Fruit fly (Drosophila melanogaster) whole organism, embryonic: ENCODE results near the gene CG5510.

Source experiments
- CG10979 ChIP-seq: fragments of 200-800 bp; sonication (Bioruptor generic); optimal IDR thresholded peaks from 2 replicates; lab custom pipeline; 2018; ENCODE audit warnings: missing biosample characterization, mild to moderate bottlenecking, missing genetic modification characterization, moderate library complexity
- CG12299 ChIP-seq: fragments of 200-800 bp; sonication (Bioruptor generic); optimal IDR thresholded peaks from 2 replicates; lab custom pipeline; 2018; ENCODE audit warnings: missing biosample characterization, mild to moderate bottlenecking, missing genetic modification characterization
- CG13296 ChIP-seq: fragments of 200-800 bp; sonication (Bioruptor generic); optimal IDR thresholded peaks from 3 replicates; lab custom pipeline; 2018; ENCODE audit warnings: missing biosample characterization, mild to moderate bottlenecking, missing genetic modification characterization
- CG13775 ChIP-seq: fragments of 200-800 bp; sonication (Bioruptor generic); optimal IDR thresholded peaks from 3 replicates; lab custom pipeline; 2017; ENCODE audit warnings: missing biosample characterization, mild to moderate bottlenecking, missing genetic modification characterization
- CG14014 ChIP-seq: fragments of 200-800 bp; sonication (Bioruptor generic); IDR thresholded peaks from 2 replicates; pipeline ENCODE4 v1.3.6; 2022; ENCODE audit warnings: missing biosample characterization, missing genetic modification characterization
- CG14710 ChIP-seq: fragments of 200-800 bp; sonication (Bioruptor generic); optimal IDR thresholded peaks from 3 replicates; lab custom pipeline; 2019; ENCODE audit warnings: missing biosample characterization, mild to moderate bottlenecking, missing genetic modification characterization, moderate library complexity
- CG16779 ChIP-seq: fragments of 200-800 bp; sonication (Bioruptor generic); IDR thresholded peaks from 2 replicates; pipeline ENCODE4 v1.3.6; 2022; ENCODE audit warnings: missing biosample characterization, missing genetic modification characterization
- CG16815 ChIP-seq: fragments of 200-800 bp; sonication (Bioruptor generic); optimal IDR thresholded peaks from 3 replicates; lab custom pipeline; 2017; ENCODE audit warnings: missing biosample characterization, mild to moderate bottlenecking, missing genetic modification characterization
- CG2120 ChIP-seq: fragments of 200-800 bp; sonication (Bioruptor generic); optimal IDR thresholded peaks from 3 replicates; lab custom pipeline; 2016; ENCODE audit warnings: missing biosample characterization, missing genetic modification characterization
- CG2202 ChIP-seq: fragments of 200-800 bp; sonication (Bioruptor generic); optimal IDR thresholded peaks from 2 replicates; lab custom pipeline; 2018; ENCODE audit warnings: missing biosample characterization, mild to moderate bottlenecking, missing genetic modification characterization
- CG2712 ChIP-seq: fragments of 200-800 bp; optimal IDR thresholded peaks from 3 replicates; lab custom pipeline; 2019; ENCODE audit warnings: missing biosample characterization, mild to moderate bottlenecking, missing genetic modification characterization, moderate library complexity
- CG30403 ChIP-seq: fragments of 200-800 bp; sonication (Bioruptor generic); optimal IDR thresholded peaks from 3 replicates; lab custom pipeline; 2016; ENCODE audit warnings: missing biosample characterization, missing genetic modification characterization
- CG32772 ChIP-seq: fragments of 200-800 bp; sonication (Bioruptor generic); IDR thresholded peaks from 2 replicates; pipeline ENCODE4 v1.3.6; 2022; ENCODE audit warnings: missing biosample characterization, missing genetic modification characterization
- CG3281 ChIP-seq: fragments of 200-800 bp; sonication (Bioruptor generic); optimal IDR thresholded peaks from 3 replicates; lab custom pipeline; 2017; ENCODE audit warnings: missing biosample characterization, mild to moderate bottlenecking, missing genetic modification characterization
- CG34376 ChIP-seq: fragments of 200-800 bp; sonication (Bioruptor generic); optimal IDR thresholded peaks from 2 replicates; lab custom pipeline; 2018; ENCODE audit warnings: missing biosample characterization, mild to moderate bottlenecking, missing genetic modification characterization
- CG4707 ChIP-seq: fragments of 200-800 bp; sonication (Bioruptor generic); optimal IDR thresholded peaks from 2 replicates; lab custom pipeline; 2018; ENCODE audit warnings: missing biosample characterization, mild to moderate bottlenecking, missing genetic modification characterization, moderate library complexity
- CG4854 ChIP-seq: fragments of 200-800 bp; sonication (Bioruptor generic); optimal IDR thresholded peaks from 2 replicates; lab custom pipeline; 2016; ENCODE audit warnings: missing biosample characterization, missing genetic modification characterization, inconsistent platforms
- CG6175 ChIP-seq: fragments of 200-800 bp; sonication (Bioruptor generic); IDR thresholded peaks from 3 replicates; pipeline ENCODE4 v1.3.6; 2022; ENCODE audit warnings: missing biosample characterization, missing genetic modification characterization
- CG8388 ChIP-seq: fragments of 200-800 bp; sonication (Bioruptor generic); optimal IDR thresholded peaks from 2 replicates; lab custom pipeline; 2019; ENCODE audit warnings: missing biosample characterization, mild to moderate bottlenecking, missing genetic modification characterization, moderate library complexity
- CG8944 ChIP-seq: fragments of 200-800 bp; sonication (Bioruptor generic); optimal IDR thresholded peaks from 3 replicates; lab custom pipeline; 2016; ENCODE audit warnings: missing biosample characterization, missing genetic modification characterization
- CG9609 ChIP-seq: fragments of 200-800 bp; sonication (Bioruptor generic); optimal IDR thresholded peaks from 3 replicates; lab custom pipeline; 2016; ENCODE audit warnings: missing biosample characterization, missing genetic modification characterization
- D ChIP-seq, 2 experiments: fragments of 200-800 bp in 1 of 2; fragments of >200 bp in 1 of 2; sonication (Bioruptor generic) in 1 of 2; optimal IDR thresholded peaks; 2 replicates in 1 of 2; 3 replicates in 1 of 2; lab custom pipeline; 2017; ENCODE audit warnings: mild to moderate bottlenecking in 1 of 2, missing biosample characterization in 1 of 2, missing genetic modification characterization in 1 of 2, missing genetic modification reagents in 1 of 2
- Dad ChIP-seq: fragments of 200-800 bp; sonication (Bioruptor generic); optimal IDR thresholded peaks from 3 replicates; lab custom pipeline; 2016; ENCODE audit warnings: missing biosample characterization, missing genetic modification characterization
- Ets65A ChIP-seq: fragments of 200-800 bp; sonication (Bioruptor generic); peaks from one replicate; lab custom pipeline; 2016; ENCODE audit warnings: missing biosample characterization, missing genetic modification characterization
- GATAe ChIP-seq: fragments of 200-800 bp; sonication (Bioruptor generic); conservative IDR thresholded peaks from 2 replicates; pipeline ENCODE4 v1.3.6; 2022; ENCODE audit warnings: missing biosample characterization, missing genetic modification characterization
- HHEX ChIP-seq: fragments of 200-800 bp; sonication (Bioruptor generic); optimal IDR thresholded peaks from 3 replicates; lab custom pipeline; 2017; ENCODE audit warnings: missing biosample characterization, mild to moderate bottlenecking, missing genetic modification characterization, missing genetic modification reagents
- Hand ChIP-seq: fragments of 200-800 bp; sonication (Bioruptor generic); optimal IDR thresholded peaks from 2 replicates; lab custom pipeline; 2017; ENCODE audit warnings: mild to moderate bottlenecking, missing biosample characterization, missing genetic modification reagents, missing genetic modification characterization
- Hsf ChIP-seq: fragments of 200-800 bp; sonication (Bioruptor generic); optimal IDR thresholded peaks from 3 replicates; lab custom pipeline; 2016; ENCODE audit warnings: missing biosample characterization, missing genetic modification characterization
- MESR4 ChIP-seq: fragments of 200-800 bp; sonication (Bioruptor generic); optimal IDR thresholded peaks from 2 replicates; lab custom pipeline; 2018; ENCODE audit warnings: missing biosample characterization, mild to moderate bottlenecking, missing genetic modification characterization, moderate library complexity
- Max ChIP-seq: fragments of 200-800 bp; sonication (Bioruptor generic); optimal IDR thresholded peaks from 2 replicates; lab custom pipeline; 2016; ENCODE audit warnings: missing biosample characterization, mild to moderate bottlenecking, missing genetic modification characterization
- NC2β ChIP-seq: fragments of 200-800 bp; sonication (Bioruptor generic); optimal IDR thresholded peaks from 2 replicates; lab custom pipeline; 2016; ENCODE audit warnings: missing biosample characterization, missing genetic modification characterization
- Optix ChIP-seq: fragments of 200-800 bp; sonication (Bioruptor generic); IDR thresholded peaks from 3 replicates; pipeline ENCODE4 v1.3.6; 2022; ENCODE audit warnings: missing biosample characterization, missing genetic modification characterization
- Scr ChIP-seq: fragments of 200-800 bp; sonication (Bioruptor generic); IDR thresholded peaks from 2 replicates; pipeline ENCODE4 v1.3.6; 2022; ENCODE audit warnings: missing biosample characterization, missing genetic modification characterization; ENCODE audit not compliant: partially characterized antibody
- Xbp1 ChIP-seq: fragments of 200-800 bp; sonication (Bioruptor generic); optimal IDR thresholded peaks from 3 replicates; lab custom pipeline; 2016; ENCODE audit warnings: missing biosample characterization, mild to moderate bottlenecking, missing genetic modification characterization
- chm ChIP-seq: fragments of 200-800 bp; sonication (Bioruptor generic); IDR thresholded peaks from 2 replicates; pipeline ENCODE4 v1.3.6; 2022; ENCODE audit warnings: missing biosample characterization, missing genetic modification characterization
- crc ChIP-seq: fragments of 200-800 bp; sonication (Bioruptor generic); optimal IDR thresholded peaks from 2 replicates; lab custom pipeline; 2016; ENCODE audit warnings: missing biosample characterization, missing genetic modification characterization
- ems ChIP-seq: fragments of 200-800 bp; sonication (Bioruptor generic); optimal IDR thresholded peaks from 3 replicates; lab custom pipeline; 2016; ENCODE audit warnings: missing biosample characterization, missing genetic modification characterization
- eve ChIP-seq, 2 experiments: fragments of >200 bp; optimal IDR thresholded peaks; 2 replicates each; lab custom pipeline; 2017; ENCODE audit warnings: missing biosample characterization in 2 of 2, missing genetic modification characterization in 2 of 2
- ewg ChIP-seq: fragments of 200-800 bp; sonication (Bioruptor generic); optimal IDR thresholded peaks from 3 replicates; lab custom pipeline; 2017; ENCODE audit warnings: mild to moderate bottlenecking, missing biosample characterization, missing genetic modification reagents, missing genetic modification characterization
- gfzf ChIP-seq: fragments of 200-800 bp; sonication (Bioruptor generic); optimal IDR thresholded peaks from 2 replicates; lab custom pipeline; 2016; ENCODE audit warnings: missing biosample characterization, mild to moderate bottlenecking, missing genetic modification characterization, moderate library complexity
- inv ChIP-seq: fragments of 200-800 bp; sonication (Bioruptor generic); IDR thresholded peaks from 2 replicates; pipeline ENCODE4 v1.3.6; 2022; ENCODE audit warnings: missing biosample characterization, missing genetic modification characterization; ENCODE audit not compliant: partially characterized antibody
- ken ChIP-seq: fragments of 200-800 bp; sonication (Bioruptor generic); IDR thresholded peaks from 3 replicates; pipeline ENCODE4 v1.3.6; 2022; ENCODE audit warnings: missing biosample characterization, missing genetic modification characterization
- lmd ChIP-seq: fragments of 200-800 bp; sonication (Bioruptor generic); IDR thresholded peaks from 2 replicates; pipeline ENCODE4 v1.3.6; 2022; ENCODE audit warnings: missing biosample characterization, missing genetic modification characterization
- mam ChIP-seq: fragments of 200-800 bp; sonication (Bioruptor generic); optimal IDR thresholded peaks from 3 replicates; lab custom pipeline; 2016; ENCODE audit warnings: missing biosample characterization, missing genetic modification characterization
- org-1 ChIP-seq: fragments of 200-800 bp; sonication (Bioruptor generic); optimal IDR thresholded peaks from 2 replicates; lab custom pipeline; 2017; ENCODE audit warnings: missing biosample characterization, missing genetic modification characterization
- slbo ChIP-seq: fragments of 200-800 bp; sonication (Bioruptor generic); IDR thresholded peaks from 2 replicates; pipeline ENCODE4 v1.3.6; 2022; ENCODE audit warnings: missing biosample characterization, missing genetic modification characterization
- slp2 ChIP-seq: fragments of 200-800 bp; sonication (Bioruptor generic); optimal IDR thresholded peaks from 2 replicates; lab custom pipeline; 2016; ENCODE audit warnings: missing biosample characterization, missing genetic modification characterization
- tap ChIP-seq: fragments of 200-800 bp; optimal IDR thresholded peaks from 3 replicates; lab custom pipeline; 2019; ENCODE audit warnings: missing biosample characterization, mild to moderate bottlenecking, missing genetic modification characterization, moderate library complexity
- tgo ChIP-seq: fragments of 200-800 bp; sonication (Bioruptor generic); IDR thresholded peaks from 3 replicates; pipeline ENCODE4 v1.3.6; 2022; ENCODE audit warnings: missing biosample characterization, missing genetic modification characterization
- vfl ChIP-seq: fragments of 200-800 bp; sonication (Bioruptor generic); optimal IDR thresholded peaks from 2 replicates; lab custom pipeline; 2016; ENCODE audit warnings: missing biosample characterization, missing genetic modification characterization

CG5510 gene

dm6 chr3R:24141013-24141592, 28.3 kb downstream of the CG5510 start, which contains the start of gene Kal1 (continued):
- TF ChIP-seq CG14710 (tag; lab: Kevin White, UChicago) (peak; percentile 89), inv (GFP tag; lab: Robert Waterston, UW) (no peak), Dad (GFP tag; lab: Kevin White, UChicago) (peak; percentile 7), Scr (GFP tag; lab: Robert Waterston, UW) (no peak), GATAe (GFP tag; lab: Robert Waterston, UW) (0 out of 2 replicates have a peak, but pooled peaks have one; percentile 20), NC2β (GFP tag; lab: Kevin White, UChicago) (no peak), Hsf (GFP tag; lab: Kevin White, UChicago) (peak; percentile 26), CG6175 (peak; percentile 58; the same call in 2 of the 3 replicates), vfl (GFP tag; lab: Kevin White, UChicago) (no peak), slbo (GFP tag; lab: Robert Waterston, UW) (peak; percentile 80), mam (GFP tag; lab: Kevin White, UChicago) (no peak), crc (no peak), CG2712 (peak; percentile 97), Xbp1 (GFP tag; lab: Kevin White, UChicago) (peak; percentile 86), lmd (GFP tag; lab: Robert Waterston, UW) (peak; percentile 90), CG10979 (peak; percentile 97), CG32772 (GFP tag; lab: Robert Waterston, UW) (peak; percentile 93), gfzf (GFP tag; lab: Kevin White, UChicago) (no peak), ems (GFP tag; lab: Kevin White, UChicago) (peak; percentile 29), CG4854 (peak; percentile 9), CG9609 (GFP tag; lab: Kevin White, UChicago) (no peak), CG8944 (no peak), CG34376 (GFP tag; lab: Kevin White, UChicago) (peak; percentile 6), Ets65A (GFP tag; lab: Kevin White, UChicago) (peak; percentile 85), slp2 (GFP tag; lab: Kevin White, UChicago) (no peak), CG4707 (peak; percentile 96), MESR4 (GFP tag; lab: Kevin White, UChicago) (peak; percentile 35), CG16815 (peak; percentile 82), CG2202 (tag; lab: Kevin White, UChicago) (peak; percentile 94), CG12299 (tag; lab: Kevin White, UChicago) (peak; percentile 89), CG13296 (GFP tag; lab: Kevin White, UChicago) (peak; percentile 88), Max (GFP tag; lab: Kevin White, UChicago) (peak; percentile 74), chm (GFP tag; lab: Robert Waterston, UW) (peak; percentile 95), HHEX (GFP tag; lab: Kevin White, UChicago) (peak; percentile 91), CG2120 (GFP tag; lab: Kevin White, UChicago) (peak; percentile 17), CG3281 (GFP tag; lab: Kevin White, UChicago) (peak; percentile 85), ken (peak; percentile 90), CG8388 (peak; percentile 95), CG14014 (GFP tag; lab: Robert Waterston, UW) (peak; percentile 83; the same call in 1 of the 2 replicates), CG13775 (GFP tag; lab: Kevin White, UChicago) (peak; percentile 85), ewg (GFP tag; lab: Kevin White, UChicago) (peak; percentile 91), CG30403 (GFP tag; lab: Kevin White, UChicago) (peak; percentile 88), tap (tag; lab: Kevin White, UChicago) (peak; percentile 96), tgo (GFP tag; lab: Robert Waterston, UW) (peak; percentile 93), Hand (peak; percentile 73), Optix (GFP tag; lab: Robert Waterston, UW) (peak; percentile 90), eve (GFP tag; optimal IDR thresholded peaks at IDR 0.05; lab: Kevin White, UChicago) (no peak), CG16779 (GFP tag; lab: Robert Waterston, UW) (no peak), D (optimal IDR thresholded peaks at IDR 0.05; lab: Kevin White, UChicago) (no peak), D (GFP tag; optimal IDR thresholded peaks at IDR 0.05; lab: Kevin White, UChicago) (peak; percentile 97), org-1 (GFP tag; lab: Kevin White, UChicago) (peak; percentile 90)
